Fruit fly (Drosophila melanogaster): ENCODE measurements around the gene RhoGAP71E.

The RhoGAP71E gene

DNA sequence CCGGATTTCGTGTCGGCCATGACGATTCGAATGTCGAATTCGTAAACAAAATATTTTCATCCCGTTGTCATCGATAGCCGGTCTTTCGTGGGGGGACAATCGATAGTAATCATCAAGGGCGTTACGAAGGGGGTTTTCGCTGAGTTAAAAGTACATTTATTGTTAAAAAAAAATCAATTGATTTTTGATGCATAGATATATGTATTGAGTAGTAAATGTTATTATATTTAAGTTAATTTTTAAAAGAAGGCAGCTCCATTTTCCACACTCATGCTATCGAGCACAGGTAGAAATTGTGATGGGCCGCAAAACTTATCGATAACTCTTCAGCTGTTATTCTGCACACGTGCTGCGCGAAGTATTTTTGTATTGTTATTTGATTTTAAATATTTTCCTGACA is 8.2 kb upstream of the RhoGAP71E start, which contains the start of the genes mrn and CG12301 (continued):
- TF ChIP-seq kah (GFP tag; optimal IDR thresholded peaks at IDR 0.05): peak; percentile 69
- TF ChIP-seq kni (GFP tag; optimal IDR thresholded peaks at IDR 0.05): no peak
- no peak for TF ChIP-seq corto (GFP tag; optimal IDR thresholded peaks at IDR 0.05)
- TF ChIP-seq Jarid2 (GFP tag; optimal IDR thresholded peaks at IDR 0.05): no peak
- TF ChIP-seq CG14667 (GFP tag; IDR thresholded peaks at IDR 0.05): peak; percentile 87
- peak; percentile 51 for TF ChIP-seq CG12942 (GFP tag; optimal IDR thresholded peaks at IDR 0.05)
- peak; percentile 23 for TF ChIP-seq Atf-2 (GFP tag; optimal IDR thresholded peaks at IDR 0.05)
- peak; percentile 83 for TF ChIP-seq Xbp1 (GFP tag; optimal IDR thresholded peaks at IDR 0.05)
- TF ChIP-seq fd64A (GFP tag; optimal IDR thresholded peaks at IDR 0.05): no peak
- no peak for TF ChIP-seq h (optimal IDR thresholded peaks at IDR 0.05)
- no peak for TF ChIP-seq Blimp-1 (GFP tag; optimal IDR thresholded peaks at IDR 0.05)
- TF ChIP-seq da (GFP tag; optimal IDR thresholded peaks at IDR 0.05): no peak
- TF ChIP-seq CG13123 (GFP tag; optimal IDR thresholded peaks at IDR 0.05): peak; percentile 11
- no peak for TF ChIP-seq pita (GFP tag; optimal IDR thresholded peaks at IDR 0.05)
- TF ChIP-seq stwl (tag; optimal IDR thresholded peaks at IDR 0.05): peak; percentile 66
- TF ChIP-seq dan (GFP tag; IDR thresholded peaks at IDR 0.05): peak; percentile 51; the same call in 1 of the 2 replicates
- no peak for TF ChIP-seq MESR4 (GFP tag; optimal IDR thresholded peaks at IDR 0.05)
- peak; percentile 49 to 55 for TF ChIP-seq chif (GFP tag; optimal IDR thresholded peaks at IDR 0.05)
- TF ChIP-seq crp (GFP tag; optimal IDR thresholded peaks at IDR 0.05): peak; percentile 49 to 89
- peak; percentile 77 for TF ChIP-seq HmgZ (tag; optimal IDR thresholded peaks at IDR 0.05)
- peak; percentile 70 for TF ChIP-seq CG12104 (GFP tag; optimal IDR thresholded peaks at IDR 0.05)
- TF ChIP-seq pzg (GFP tag; optimal IDR thresholded peaks at IDR 0.05): peak; percentile 73
- no peak for TF ChIP-seq CG2678 (tag; optimal IDR thresholded peaks at IDR 0.05)
- peak; percentile 33; the same call in 1 of the 2 replicates for TF ChIP-seq wor (GFP tag; IDR thresholded peaks at IDR 0.05)
- no peak; the same call in none of the 2 replicates for TF ChIP-seq onecut (GFP tag; IDR thresholded peaks at IDR 0.05)
- TF ChIP-seq CG9876 (GFP tag; optimal IDR thresholded peaks at IDR 0.05): no peak
- no peak for TF ChIP-seq Dek (tag; optimal IDR thresholded peaks at IDR 0.05)
- TF ChIP-seq bbx (GFP tag; IDR thresholded peaks at IDR 0.05; ENCODE audit: partially characterized antibody): peak; percentile 79
- TF ChIP-seq ase (GFP tag; IDR thresholded peaks at IDR 0.05): peak; percentile 95
- no peak for TF ChIP-seq CG12219 (GFP tag; optimal IDR thresholded peaks at IDR 0.05)
- TF ChIP-seq CG34376 (GFP tag; optimal IDR thresholded peaks at IDR 0.05): peak; percentile 40
- TF ChIP-seq CG6791 (GFP tag; IDR thresholded peaks at IDR 0.05; ENCODE audit: partially characterized antibody): peak; percentile 84
- TF ChIP-seq danr (GFP tag; IDR thresholded peaks at IDR 0.05): peak; percentile 96
- no peak for TF ChIP-seq CG17912 (GFP tag; optimal IDR thresholded peaks at IDR 0.05)
- TF ChIP-seq CG15601 (tag; optimal IDR thresholded peaks at IDR 0.05): no peak
- TF ChIP-seq CG1603 (tag; optimal IDR thresholded peaks at IDR 0.05): no peak
- TF ChIP-seq Deaf1 (tag; optimal IDR thresholded peaks at IDR 0.05): peak; percentile 85
- TF ChIP-seq Dref (GFP tag; IDR thresholded peaks at IDR 0.05): peak; percentile 89
- TF ChIP-seq so (GFP tag; IDR thresholded peaks at IDR 0.05): peak; percentile 79
- TF ChIP-seq ab (GFP tag; optimal IDR thresholded peaks at IDR 0.05): no peak
- TF ChIP-seq CG15011 (GFP tag; optimal IDR thresholded peaks at IDR 0.05): no peak

DNA sequence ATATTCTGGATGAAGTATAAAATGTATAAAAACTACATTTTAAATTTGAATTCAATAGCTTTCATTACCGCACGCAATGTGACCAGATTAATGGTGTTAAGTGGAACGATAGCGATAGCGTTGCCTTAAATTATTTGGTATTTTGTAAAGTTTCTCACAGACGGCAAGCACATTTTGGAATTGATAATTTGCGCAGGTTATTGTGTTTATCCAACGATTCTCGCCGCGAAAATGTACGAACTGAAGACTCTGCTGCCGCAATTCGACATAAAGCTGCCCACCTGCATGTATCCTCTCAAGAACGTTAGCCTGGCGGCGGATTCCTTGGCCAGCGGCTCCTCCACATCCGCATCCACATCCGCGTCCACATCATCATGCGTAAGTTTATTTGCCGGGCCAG is 5.2 kb upstream of the RhoGAP71E start, which contains the start of gene AIMP2:
AIMP2 (plus strand) TSS at position 135 of the 400 bp plus-strand sequence.
- TF ChIP-seq Sry-δ (GFP tag; optimal IDR thresholded peaks at IDR 0.05) (peak; percentile 47), Hsf (GFP tag; optimal IDR thresholded peaks at IDR 0.05) (no peak), HLH4C (GFP tag; IDR thresholded peaks at IDR 0.05; ENCODE audit: partially characterized antibody) (peak; percentile 46; the same call in 1 of the 3 replicates), E2f2 (GFP tag; IDR thresholded peaks at IDR 0.05) (peak; percentile 89), Bgb (GFP tag; IDR thresholded peaks at IDR 0.05; ENCODE audit: partially characterized antibody) (peak; percentile 35), CG17186 (GFP tag; optimal IDR thresholded peaks at IDR 0.05) (peak; percentile 23), BEAF-32 (GFP tag; optimal IDR thresholded peaks at IDR 0.05) (peak; percentile 44), CG6791 (GFP tag; IDR thresholded peaks at IDR 0.05; ENCODE audit: partially characterized antibody) (peak; percentile 30; the same call in 1 of the 3 replicates), CG10267 (tag; optimal IDR thresholded peaks at IDR 0.05) (peak; percentile 18), esg (GFP tag; conservative IDR thresholded peaks at IDR 0.05) (no peak), Dp (GFP tag; optimal IDR thresholded peaks at IDR 0.05) (peak; percentile 83), CG4617 (GFP tag; optimal IDR thresholded peaks at IDR 0.05; ENCODE audit: borderline replicate concordance) (peak; percentile 82)

Measured in whole organism, embryonic.